Worm (Caenorhabditis elegans) whole organism, late embryonic: ENCODE measurements around the gene nhx-6.

Experiments
- K02D7.2 ChIP-seq: sonication (generic microtip); optimal IDR thresholded peaks from 2 replicates; lab custom pipeline; 2017; ENCODE audit warnings: mild to moderate bottlenecking, missing genetic modification characterization, missing compliant biosample characterization
- K09A11.1 ChIP-seq: sonication (generic microtip); optimal IDR thresholded peaks from 2 replicates; lab custom pipeline; 2017; ENCODE audit warnings: antibody characterized with exemption, mild to moderate bottlenecking, missing genetic modification characterization, missing compliant biosample characterization; ENCODE audit not compliant: insufficient read depth
- T23F11.4 ChIP-seq: fragments of 200-800 bp; sonication (Bioruptor generic); optimal IDR thresholded peaks from 2 replicates; lab custom pipeline; 2018; ENCODE audit warnings: mild to moderate bottlenecking, missing genetic modification characterization, missing compliant biosample characterization
- ahr-1 ChIP-seq: sonication (generic microtip); optimal IDR thresholded peaks from 2 replicates; lab custom pipeline; 2016; ENCODE audit warnings: missing genetic modification characterization, missing compliant biosample characterization
- ceh-14 ChIP-seq: sonication (generic microtip); optimal IDR thresholded peaks from 2 replicates; lab custom pipeline; 2016; ENCODE audit warnings: missing genotype, missing genetic modification characterization, missing compliant biosample characterization
- ceh-2 ChIP-seq: sonication (generic microtip); optimal IDR thresholded peaks from 2 replicates; lab custom pipeline; 2016; ENCODE audit warnings: missing genotype, missing genetic modification characterization, missing compliant biosample characterization
- ceh-22 ChIP-seq: sonication (generic microtip); optimal IDR thresholded peaks from 2 replicates; lab custom pipeline; 2017; ENCODE audit warnings: missing biosample characterization, missing genetic modification characterization
- ceh-24 ChIP-seq: sonication (generic microtip); optimal IDR thresholded peaks from 2 replicates; lab custom pipeline; 2016; ENCODE audit warnings: mild to moderate bottlenecking, missing genetic modification characterization, missing compliant biosample characterization
- ceh-30 ChIP-seq: fragments of 150-350 bp; optimal IDR thresholded peaks from 2 replicates; lab custom pipeline; 2014; ENCODE audit warnings: missing biosample characterization, missing genetic modification characterization
- ceh-31 ChIP-seq: sonication (generic microtip); optimal IDR thresholded peaks from 2 replicates; lab custom pipeline; 2016; ENCODE audit warnings: missing genetic modification characterization, missing compliant biosample characterization
- ceh-48 ChIP-seq: sonication (generic microtip); optimal IDR thresholded peaks from 2 replicates; lab custom pipeline; 2016; ENCODE audit warnings: missing genetic modification characterization, inconsistent platforms, missing compliant biosample characterization
- dmd-4 ChIP-seq: sonication (generic microtip); optimal IDR thresholded peaks from 2 replicates; lab custom pipeline; 2016; ENCODE audit warnings: borderline replicate concordance, missing genetic modification characterization, missing compliant biosample characterization
- dve-1 ChIP-seq: sonication (generic microtip); optimal IDR thresholded peaks from 2 replicates; lab custom pipeline; 2017; ENCODE audit warnings: antibody characterized with exemption, mild to moderate bottlenecking, missing genetic modification characterization, missing compliant biosample characterization
- ets-4 ChIP-seq: sonication (generic microtip); optimal IDR thresholded peaks from 2 replicates; lab custom pipeline; 2016; ENCODE audit warnings: missing genetic modification characterization, missing compliant biosample characterization
- gmeb-2 ChIP-seq: sonication (generic microtip); optimal IDR thresholded peaks from 2 replicates; lab custom pipeline; 2016; ENCODE audit warnings: missing genetic modification characterization, inconsistent platforms, missing compliant biosample characterization
- hlh-13 ChIP-seq: fragments of 200-800 bp; sonication (Bioruptor generic); optimal IDR thresholded peaks from 2 replicates; lab custom pipeline; 2018; ENCODE audit warnings: mild to moderate bottlenecking, missing genetic modification characterization, missing compliant biosample characterization
- hlh-15 ChIP-seq: sonication (generic microtip); optimal IDR thresholded peaks from 2 replicates; lab custom pipeline; 2016; ENCODE audit warnings: missing genetic modification characterization, missing compliant biosample characterization
- hlh-8 ChIP-seq: sonication (generic microtip); optimal IDR thresholded peaks from 2 replicates; lab custom pipeline; 2016; ENCODE audit warnings: missing genotype, missing genetic modification characterization, missing compliant biosample characterization
- lin-11 ChIP-seq: fragments of 200-800 bp; sonication (Bioruptor generic); optimal IDR thresholded peaks from 2 replicates; lab custom pipeline; 2018; ENCODE audit warnings: mild to moderate bottlenecking, missing genetic modification characterization, missing compliant biosample characterization
- madf-2 ChIP-seq: sonication (generic microtip); optimal IDR thresholded peaks from 2 replicates; lab custom pipeline; 2017; ENCODE audit warnings: missing genetic modification characterization, missing compliant biosample characterization
- mec-3 ChIP-seq: sonication (generic microtip); optimal IDR thresholded peaks from 2 replicates; lab custom pipeline; 2016; ENCODE audit warnings: borderline replicate concordance, missing genetic modification characterization, missing compliant biosample characterization
- odd-2 ChIP-seq: sonication (generic microtip); optimal IDR thresholded peaks from 2 replicates; lab custom pipeline; 2017; ENCODE audit warnings: antibody characterized with exemption, mild to moderate bottlenecking, missing genetic modification characterization, missing compliant biosample characterization
- pat-9 ChIP-seq: fragments of 200-800 bp; sonication (Bioruptor generic); optimal IDR thresholded peaks from 2 replicates; lab custom pipeline; 2018; ENCODE audit warnings: mild to moderate bottlenecking, missing genetic modification characterization, moderate library complexity, missing compliant biosample characterization
- pha-2 ChIP-seq: sonication (generic microtip); optimal IDR thresholded peaks from 2 replicates; lab custom pipeline; 2017; ENCODE audit warnings: mild to moderate bottlenecking, missing genetic modification characterization, missing compliant biosample characterization
- pqm-1 ChIP-seq: sonication (generic microtip); optimal IDR thresholded peaks from 2 replicates; lab custom pipeline; 2016; ENCODE audit warnings: missing genetic modification characterization, missing compliant biosample characterization
- pros-1 ChIP-seq: fragments of 150-350 bp; optimal IDR thresholded peaks from 2 replicates; lab custom pipeline; 2014; ENCODE audit warnings: missing biosample characterization, missing genetic modification reagents, missing genetic modification characterization
- syd-9 ChIP-seq: sonication (generic microtip); optimal IDR thresholded peaks from 2 replicates; lab custom pipeline; 2016; ENCODE audit warnings: mild to moderate bottlenecking, missing genetic modification characterization, moderate library complexity, missing compliant biosample characterization
- tbx-2 ChIP-seq: sonication (generic microtip); optimal IDR thresholded peaks from 2 replicates; lab custom pipeline; 2016; ENCODE audit warnings: missing genetic modification characterization, missing compliant biosample characterization
- tbx-7 ChIP-seq: sonication (generic microtip); optimal IDR thresholded peaks from 2 replicates; lab custom pipeline; 2016; ENCODE audit warnings: missing genotype, missing genetic modification characterization, missing compliant biosample characterization
- unc-3 ChIP-seq, 2 experiments: fragments of 200-800 bp in 1 of 2; sonication (Bioruptor generic) in 1 of 2; sonication (generic microtip) in 1 of 2; conservative IDR thresholded peaks in 1 of 2; optimal IDR thresholded peaks in 1 of 2; 2 replicates each; pipeline versions ENCODE4 v1.3.6 to Lab custom; 2016 to 2022; ENCODE audit warnings: missing compliant biosample characterization in 2 of 2, missing genetic modification characterization in 2 of 2, missing genetic modification reagents in 1 of 2
- unc-42 ChIP-seq: sonication (generic microtip); optimal IDR thresholded peaks from 2 replicates; lab custom pipeline; 2016; ENCODE audit warnings: missing genotype, missing genetic modification characterization, missing compliant biosample characterization
- unc-86 ChIP-seq: sonication (generic microtip); optimal IDR thresholded peaks from 2 replicates; lab custom pipeline; 2016; ENCODE audit warnings: missing genetic modification characterization, missing compliant biosample characterization
- zip-5 ChIP-seq: sonication (generic microtip); optimal IDR thresholded peaks from 2 replicates; lab custom pipeline; 2016; ENCODE audit warnings: missing genetic modification characterization, missing compliant biosample characterization

nhx-6 gene

DNA sequence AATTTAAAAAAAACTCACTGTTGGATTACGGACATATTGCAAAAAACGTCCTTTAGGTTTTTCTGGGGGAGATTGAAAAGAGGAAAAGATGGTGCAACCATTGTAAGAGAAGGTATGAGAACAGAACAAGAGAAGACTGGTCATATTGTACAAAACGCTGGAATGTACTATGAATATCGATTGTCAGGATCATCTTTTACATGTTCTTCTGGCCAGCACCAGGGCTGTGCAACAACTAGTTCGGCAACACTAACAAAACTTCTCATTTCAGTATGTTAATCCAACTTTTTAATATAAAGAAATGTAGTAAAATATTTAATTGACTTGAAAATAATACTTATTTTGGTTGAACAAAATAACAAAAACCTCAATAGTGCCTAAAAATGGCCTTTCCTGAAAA, 32.7 kb downstream of the nhx-6 start, which contains the start of gene fbxb-47:
Gene fbxb-47, minus strand, starts transcription at position 101 of the 400 bp plus-strand sequence.
- no peak for TF ChIP-seq unc-86 (tag; lab: Kevin White, UChicago)
- no peak for TF ChIP-seq ceh-31
- TF ChIP-seq ets-4, result no peak
- TF ChIP-seq ceh-2, result no peak
- TF ChIP-seq ceh-30 (tag; lab: Kevin White, UChicago), result no peak
- TF ChIP-seq pha-2 (tag; lab: Kevin White, UChicago), result no peak
- no peak for TF ChIP-seq pros-1 (tag; lab: Kevin White, UChicago)

- no peak for TF ChIP-seq tbx-2 (tag; lab: Kevin White, UChicago)
- TF ChIP-seq T23F11.4 (GFP tag; lab: Kevin White, UChicago), result no peak
- TF ChIP-seq ceh-14, result no peak
- TF ChIP-seq ceh-48 (tag; lab: Kevin White, UChicago), result no peak
These were observed 35.8 kb downstream of the nhx-6 start, which contains the start of gene sdz-18 for ce11 chrII:1706385-1706784. Gene sdz-18, minus strand, starts transcription at chrII:1706485.

ce11 chrII:1709959-1710358, 39.3 kb downstream of the nhx-6 start, which contains the start of gene fbxa-184:
Gene fbxa-184, plus strand, starts transcription at chrII:1710259.
- TF ChIP-seq syd-9 (tag; lab: Kevin White, UChicago) (no peak), pat-9 (tag; lab: Kevin White, UChicago) (no peak), zip-5 (tag; lab: Kevin White, UChicago) (no peak), unc-3 (GFP tag; conservative IDR thresholded peaks at IDR 0.05; lab: Robert Waterston, UW) (no peak), unc-3 (tag; optimal IDR thresholded peaks at IDR 0.05; lab: Kevin White, UChicago) (no peak), hlh-8 (tag; lab: Kevin White, UChicago) (no peak), dmd-4 (no peak), hlh-13 (no peak), ceh-24 (no peak)
- TF ChIP-seq, all 69 proteins: peak for 0

ce11 chrII:1712938-1713337, 42.3 kb downstream of the nhx-6 start, which contains the start of gene btb-7:
Gene btb-7, plus strand, starts transcription at chrII:1713238.
- no peak for TF ChIP-seq hlh-15 (tag; lab: Kevin White, UChicago)
- TF ChIP-seq dve-1 (tag; lab: Kevin White, UChicago), result no peak
- no peak for TF ChIP-seq ceh-22 (tag; lab: Kevin White, UChicago)
- TF ChIP-seq zip-5 (tag; lab: Kevin White, UChicago), result no peak
- no peak for TF ChIP-seq ceh-24
- no peak for TF ChIP-seq unc-42 (tag; lab: Kevin White, UChicago)
- TF ChIP-seq tbx-7, result no peak
- no peak for TF ChIP-seq K09A11.1 (tag; lab: Kevin White, UChicago)
- no peak for TF ChIP-seq ahr-1 (tag; lab: Kevin White, UChicago)
- no peak for TF ChIP-seq odd-2 (tag; lab: Kevin White, UChicago)
- TF ChIP-seq ceh-14, result no peak
- TF ChIP-seq madf-2 (tag; lab: Kevin White, UChicago), result no peak
- TF ChIP-seq lin-11 (tag; lab: Kevin White, UChicago), result no peak
- no peak for TF ChIP-seq ets-4
- no peak for TF ChIP-seq syd-9 (tag; lab: Kevin White, UChicago)

DNA sequence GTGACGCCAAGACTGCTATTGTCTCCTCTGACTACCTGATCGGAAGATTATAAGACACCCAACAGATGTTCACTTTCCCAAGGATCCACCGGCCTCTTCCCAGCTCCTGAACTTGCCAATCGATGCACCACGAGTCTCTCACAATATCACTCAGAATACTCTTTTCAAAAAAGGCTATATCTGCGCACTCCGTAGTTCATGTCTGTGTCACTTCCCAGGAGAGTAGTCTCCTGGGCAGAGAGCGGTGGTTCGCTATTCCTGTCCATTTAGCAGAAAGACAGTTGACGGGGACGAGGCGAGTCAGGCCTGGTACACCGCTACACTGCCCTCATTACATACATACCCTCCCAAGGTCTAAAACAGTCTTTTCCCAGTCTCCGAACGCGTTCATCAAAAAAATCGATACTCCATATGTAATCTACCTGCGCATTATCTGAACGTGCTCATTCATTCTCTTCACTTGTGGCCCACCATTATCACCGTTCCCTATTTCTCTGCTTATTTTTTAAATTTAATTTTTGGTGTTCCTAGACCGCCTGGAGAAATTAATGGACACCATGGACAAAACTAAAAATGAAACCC, 44.2 kb downstream of the nhx-6 start, which contains the start of gene btb-6:
Gene btb-6, plus strand, starts transcription at position 532 of the 582 bp plus-strand sequence.
- TF ChIP-seq hlh-15 (tag; lab: Kevin White, UChicago), result no peak
- TF ChIP-seq ahr-1 (tag; lab: Kevin White, UChicago), result no peak
- no peak for TF ChIP-seq unc-3 (GFP tag; conservative IDR thresholded peaks at IDR 0.05; lab: Robert Waterston, UW)
- TF ChIP-seq unc-3 (tag; optimal IDR thresholded peaks at IDR 0.05; lab: Kevin White, UChicago), result no peak
- TF ChIP-seq, all 69 proteins: peak for 0

- no peak for TF ChIP-seq K02D7.2 (tag; lab: Kevin White, UChicago)
- no peak for TF ChIP-seq pqm-1 (tag; lab: Kevin White, UChicago)
- TF ChIP-seq mec-3 (tag; lab: Kevin White, UChicago), result no peak
- TF ChIP-seq gmeb-2, result no peak
- TF ChIP-seq, all 69 proteins: peak for 0
These were observed 48.5 kb downstream of the nhx-6 start, which contains the start of gene fbxb-48 for ce11 chrII:1719153-1719552. Gene fbxb-48, minus strand, starts transcription at chrII:1719253.
